Fruit fly (Drosophila melanogaster) S2 (cell line): ENCODE results near the gene AANATL3.

Source experiments
- CG8478 ChIP-seq: fragments of >200 bp; optimal IDR thresholded peaks from 2 replicates; lab custom pipeline; 2018
- CTCF ChIP-seq, 2 experiments: fragments of >200 bp; optimal IDR thresholded peaks; 2 replicates each; lab custom pipeline; 2018

The AANATL3 gene

dm6 chr2L:20020091-20020490 is 5.5 kb downstream of the AANATL3 start:
- TF ChIP-seq CTCF (optimal IDR thresholded peaks at IDR 0.05; lab: Kevin White, UChicago): no peak
- TF ChIP-seq CG8478 (lab: Kevin White, UChicago): no peak

- TF ChIP-seq CG8478 (lab: Kevin White, UChicago) (no peak), CTCF (optimal IDR thresholded peaks at IDR 0.05; lab: Kevin White, UChicago) (no peak)
These were observed 8.6 kb downstream of the AANATL3 start, which contains the start of gene CG43861 for dm6 chr2L:20017055-20017454. Gene CG43861, minus strand, starts transcription at chr2L:20017282.

dm6 chr2L:20016448-20016847 is 9.2 kb downstream of the AANATL3 start:
- TF ChIP-seq CTCF (optimal IDR thresholded peaks at IDR 0.05; lab: Kevin White, UChicago) (no peak), CG8478 (lab: Kevin White, UChicago) (no peak)

- TF ChIP-seq CG8478 (lab: Kevin White, UChicago): no peak
- TF ChIP-seq CTCF (optimal IDR thresholded peaks at IDR 0.05; lab: Kevin White, UChicago): no peak
These were observed 20.5 kb downstream of the AANATL3 start for dm6 chr2L:20005064-20005463.

dm6 chr2L:20004341-20004740 is 21.3 kb downstream of the AANATL3 start:
- TF ChIP-seq CTCF (optimal IDR thresholded peaks at IDR 0.05; lab: Kevin White, UChicago): no peak
- TF ChIP-seq CG8478 (lab: Kevin White, UChicago): no peak

dm6 chr2L:20002086-20002485 is 23.5 kb downstream of the AANATL3 start:
- TF ChIP-seq CG8478 (lab: Kevin White, UChicago): no peak
- no peak for TF ChIP-seq CTCF (optimal IDR thresholded peaks at IDR 0.05; lab: Kevin White, UChicago)

- TF ChIP-seq CG8478 (lab: Kevin White, UChicago): no peak
- no peak for TF ChIP-seq CTCF (optimal IDR thresholded peaks at IDR 0.05; lab: Kevin White, UChicago)
These were observed 27.5 kb downstream of the AANATL3 start for dm6 chr2L:19998139-19998538.

- TF ChIP-seq CG8478 (lab: Kevin White, UChicago): no peak
- TF ChIP-seq CTCF (optimal IDR thresholded peaks at IDR 0.05; lab: Kevin White, UChicago): no peak
These were observed 33.1 kb downstream of the AANATL3 start for dm6 chr2L:19992427-19992998.

dm6 chr2L:19989658-19990362 is 35.8 kb downstream of the AANATL3 start:
- TF ChIP-seq CG8478 (lab: Kevin White, UChicago): no peak
- TF ChIP-seq CTCF (optimal IDR thresholded peaks at IDR 0.05; lab: Kevin White, UChicago): peak; percentile 64 to 66

- no peak for TF ChIP-seq CG8478 (lab: Kevin White, UChicago)
- no peak for TF ChIP-seq CTCF (optimal IDR thresholded peaks at IDR 0.05; lab: Kevin White, UChicago)
These were observed 37.5 kb downstream of the AANATL3 start for dm6 chr2L:19987875-19988665.
